Worm (Caenorhabditis elegans) whole organism, L1 larva: ENCODE results near the gene W02H5.2.

Experiments used
- nhr-11 ChIP-seq: fragments of 150-350 bp; optimal IDR thresholded peaks from 2 replicates; lab custom pipeline; 2014; ENCODE audit warnings: missing biosample characterization, missing genetic modification characterization
- nhr-77 ChIP-seq: fragments of 150-350 bp; optimal IDR thresholded peaks from 2 replicates; lab custom pipeline; 2014; ENCODE audit warnings: missing biosample characterization, missing genetic modification characterization
- nhr-85 ChIP-seq: sonication (generic microtip); peaks from one replicate; lab custom pipeline; 2016; ENCODE audit warnings: missing genetic modification characterization, inconsistent platforms, missing compliant biosample characterization
- zag-1 ChIP-seq: fragments of 150-350 bp; optimal IDR thresholded peaks from 2 replicates; lab custom pipeline; 2014; ENCODE audit warnings: missing biosample characterization, missing genetic modification characterization

DNA sequence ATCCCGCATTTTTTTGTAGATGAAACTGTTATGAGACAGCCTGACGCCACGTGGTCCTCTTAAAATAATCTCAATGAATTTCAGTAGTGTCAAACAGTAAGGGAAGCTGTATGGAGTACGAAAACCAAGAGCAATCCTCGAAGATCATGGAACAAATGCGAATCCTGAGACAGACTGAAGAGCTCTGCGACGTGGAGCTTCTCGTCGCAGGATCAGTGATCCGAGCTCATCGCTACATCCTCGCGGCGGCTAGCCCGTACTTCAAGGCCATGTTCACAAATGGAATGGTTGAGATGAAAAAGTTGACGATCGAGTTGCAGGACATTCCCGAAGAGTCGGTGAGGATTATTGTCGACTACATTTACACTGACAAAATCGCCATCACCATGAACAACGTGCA lies 45.1 kb downstream of the W02H5.2 start:
- no peak for TF ChIP-seq nhr-85 (tag; lab: Kevin White, UChicago)
- no peak for TF ChIP-seq zag-1
- no peak for TF ChIP-seq nhr-77 (tag; lab: Kevin White, UChicago)
- TF ChIP-seq nhr-11, result no peak
